Worm (Caenorhabditis elegans) whole organism, L2 larva: ENCODE data around the gene cutl-28.

Source experiments
- C34F6.9 ChIP-seq: fragments of 150-350 bp; optimal IDR thresholded peaks from 2 replicates; lab custom pipeline; 2014; ENCODE audit warnings: missing biosample characterization, missing genetic modification characterization
- F13H6.1 ChIP-seq: sonication (generic microtip); optimal IDR thresholded peaks from 2 replicates; lab custom pipeline; 2016; ENCODE audit warnings: missing genetic modification characterization, missing compliant biosample characterization
- R02D3.7 ChIP-seq: fragments of 150-350 bp; optimal IDR thresholded peaks from 2 replicates; lab custom pipeline; 2014; ENCODE audit warnings: missing biosample characterization, missing genetic modification characterization
- Y55F3AM.14 ChIP-seq: fragments of 200-800 bp; sonication (Bioruptor generic); optimal IDR thresholded peaks from 2 replicates; lab custom pipeline; 2018; ENCODE audit warnings: mild to moderate bottlenecking, missing genetic modification characterization, missing compliant biosample characterization
- ZK546.5 ChIP-seq: sonication (generic microtip); optimal IDR thresholded peaks from 2 replicates; lab custom pipeline; 2017; ENCODE audit warnings: missing biosample characterization, missing genetic modification characterization
- aly-2 ChIP-seq: fragments of 150-350 bp; optimal IDR thresholded peaks from 2 replicates; lab custom pipeline; 2014; ENCODE audit warnings: missing biosample characterization, missing genetic modification characterization
- ama-1 ChIP-seq: fragments of 150-350 bp; optimal IDR thresholded peaks from 2 replicates; lab custom pipeline; 2018; ENCODE audit warnings: inconsistent platforms
- blmp-1 ChIP-seq: sonication (generic microtip); optimal IDR thresholded peaks from 2 replicates; lab custom pipeline; 2017; ENCODE audit warnings: missing genetic modification characterization, mild to moderate bottlenecking, missing compliant biosample characterization, antibody characterized with exemption, moderate library complexity; ENCODE audit not compliant: insufficient read depth
- ceh-16 ChIP-seq: fragments of 150-350 bp; optimal IDR thresholded peaks from 2 replicates; lab custom pipeline; 2014; ENCODE audit warnings: missing biosample characterization, missing genetic modification characterization
- ceh-82 ChIP-seq: fragments of 150-350 bp; optimal IDR thresholded peaks from 2 replicates; lab custom pipeline; 2014; ENCODE audit warnings: missing biosample characterization, missing genetic modification characterization
- dmd-4 ChIP-seq: sonication (generic microtip); optimal IDR thresholded peaks from 2 replicates; lab custom pipeline; 2017; ENCODE audit warnings: missing biosample characterization, missing genetic modification characterization
- elt-3 ChIP-seq: sonication (generic microtip); optimal IDR thresholded peaks from 2 replicates; lab custom pipeline; 2017; ENCODE audit warnings: missing biosample characterization, missing genetic modification characterization
- fos-1 ChIP-seq: fragments of 150-350 bp; optimal IDR thresholded peaks from 2 replicates; lab custom pipeline; 2014; ENCODE audit warnings: missing biosample characterization, missing genetic modification characterization
- gmeb-1 ChIP-seq: fragments of 150-350 bp; optimal IDR thresholded peaks from 2 replicates; lab custom pipeline; 2014; ENCODE audit warnings: missing biosample characterization, missing genetic modification characterization
- lin-11 ChIP-seq: fragments of 150-350 bp; sonication (generic microtip); optimal IDR thresholded peaks from 2 replicates; lab custom pipeline; 2014; ENCODE audit warnings: missing biosample characterization, missing genetic modification characterization, inconsistent platforms, mixed read lengths
- lin-13 ChIP-seq: fragments of 150-350 bp; optimal IDR thresholded peaks from 2 replicates; lab custom pipeline; 2014; ENCODE audit warnings: missing biosample characterization, missing genetic modification reagents, missing genetic modification characterization
- lin-39 ChIP-seq: fragments of 150-350 bp; optimal IDR thresholded peaks from 2 replicates; lab custom pipeline; 2014; ENCODE audit warnings: missing biosample characterization, missing genetic modification reagents, missing genetic modification characterization
- mab-5 ChIP-seq: fragments of 150-350 bp; optimal IDR thresholded peaks from 2 replicates; lab custom pipeline; 2014; ENCODE audit warnings: missing biosample characterization, missing genetic modification characterization
- mbf-1 ChIP-seq: sonication (generic microtip); optimal IDR thresholded peaks from 2 replicates; lab custom pipeline; 2017; ENCODE audit warnings: missing biosample characterization, missing genetic modification characterization
- mdl-1 ChIP-seq, 2 experiments: fragments of 150-350 bp in 1 of 2; sonication (generic microtip) in 1 of 2; optimal IDR thresholded peaks; 2 replicates each; lab custom pipeline; 2017; ENCODE audit warnings: missing biosample characterization in 2 of 2, missing genetic modification characterization in 2 of 2
- nhr-10 ChIP-seq: sonication (generic microtip); optimal IDR thresholded peaks from 2 replicates; lab custom pipeline; 2017; ENCODE audit warnings: missing biosample characterization, missing genetic modification characterization
- nhr-11 ChIP-seq: fragments of 150-350 bp; optimal IDR thresholded peaks from 2 replicates; lab custom pipeline; 2014; ENCODE audit warnings: missing biosample characterization, missing genetic modification characterization
- nhr-129 ChIP-seq: fragments of 150-350 bp; optimal IDR thresholded peaks from 2 replicates; lab custom pipeline; 2014; ENCODE audit warnings: missing biosample characterization, missing genetic modification characterization
- nhr-21 ChIP-seq: fragments of 150-350 bp; optimal IDR thresholded peaks from 2 replicates; lab custom pipeline; 2014; ENCODE audit warnings: missing biosample characterization, missing genetic modification characterization
- nhr-23 ChIP-seq: fragments of 150-350 bp; optimal IDR thresholded peaks from 2 replicates; lab custom pipeline; 2014; ENCODE audit warnings: missing biosample characterization, missing genetic modification reagents, missing genetic modification characterization
- nhr-237 ChIP-seq: fragments of 150-350 bp; optimal IDR thresholded peaks from 2 replicates; lab custom pipeline; 2014; ENCODE audit warnings: missing biosample characterization, missing genetic modification characterization
- nhr-25 ChIP-seq: fragments of 150-350 bp; sonication (generic microtip); optimal IDR thresholded peaks from 3 replicates; lab custom pipeline; 2014; ENCODE audit warnings: missing biosample characterization, missing genetic modification characterization
- nhr-6 ChIP-seq: fragments of 150-350 bp; optimal IDR thresholded peaks from 2 replicates; lab custom pipeline; 2014; ENCODE audit warnings: missing biosample characterization, missing genetic modification characterization
- nhr-77 ChIP-seq: fragments of 150-350 bp; optimal IDR thresholded peaks from 2 replicates; lab custom pipeline; 2014; ENCODE audit warnings: missing biosample characterization, missing genetic modification characterization
- sem-4 ChIP-seq: fragments of 150-350 bp; optimal IDR thresholded peaks from 2 replicates; lab custom pipeline; 2014; ENCODE audit warnings: missing biosample characterization, missing genetic modification reagents, missing genetic modification characterization
- skn-1 ChIP-seq: sonication (generic microtip); optimal IDR thresholded peaks from 2 replicates; lab custom pipeline; 2017; ENCODE audit warnings: missing biosample characterization, missing genetic modification characterization
- sma-9 ChIP-seq, 2 experiments: fragments of 150-350 bp in 1 of 2; sonication (generic microtip) in 1 of 2; optimal IDR thresholded peaks; 2 replicates each; lab custom pipeline; 2014 to 2016; ENCODE audit warnings: missing genetic modification characterization in 2 of 2, mild to moderate bottlenecking in 1 of 2, missing biosample characterization in 1 of 2, missing compliant biosample characterization in 1 of 2, missing genetic modification reagents in 1 of 2, moderate library complexity in 1 of 2
- snpc-4 ChIP-seq: fragments of 150-350 bp; optimal IDR thresholded peaks from 2 replicates; lab custom pipeline; 2014; ENCODE audit warnings: missing biosample characterization, missing genetic modification characterization
- unc-39 ChIP-seq: fragments of 150-350 bp; optimal IDR thresholded peaks from 2 replicates; lab custom pipeline; 2014; ENCODE audit warnings: missing biosample characterization, missing genetic modification characterization
- unc-62 ChIP-seq: fragments of 150-350 bp; optimal IDR thresholded peaks from 2 replicates; lab custom pipeline; 2014; ENCODE audit warnings: missing biosample characterization, missing genetic modification reagents, missing genetic modification characterization
- zag-1 ChIP-seq: fragments of 150-350 bp; optimal IDR thresholded peaks from 2 replicates; lab custom pipeline; 2014; ENCODE audit warnings: missing biosample characterization, missing genetic modification characterization
- ztf-11 ChIP-seq: sonication (generic microtip); optimal IDR thresholded peaks from 2 replicates; lab custom pipeline; 2017; ENCODE audit warnings: missing biosample characterization, missing genetic modification characterization
- ztf-4 ChIP-seq: fragments of 150-350 bp; optimal IDR thresholded peaks from 2 replicates; lab custom pipeline; 2014; ENCODE audit warnings: missing biosample characterization, missing genetic modification characterization

cutl-28 gene

DNA sequence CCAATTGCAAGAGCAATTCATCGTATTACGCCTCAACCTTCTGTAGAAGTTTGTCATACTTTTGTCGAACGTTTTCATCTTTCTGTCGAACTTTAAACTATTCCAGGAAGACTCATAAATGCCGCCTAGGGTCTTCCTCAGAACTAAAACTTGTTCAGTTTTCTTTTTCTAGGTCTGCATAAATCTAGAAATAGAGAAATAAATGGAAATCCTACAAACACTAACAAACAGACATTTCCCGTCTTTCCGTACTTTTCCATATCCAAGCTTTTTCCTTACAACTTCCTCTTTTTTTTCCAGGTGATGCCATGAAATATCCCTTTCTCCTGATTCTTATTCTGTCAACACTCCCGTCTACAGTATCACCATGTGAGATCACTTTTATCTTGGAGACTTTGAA is at the start of gene cutl-28:
Gene cutl-28 (plus strand): TSS at position 301 of the 400 bp plus-strand sequence.
- TF ChIP-seq mbf-1 (no peak), nhr-10 (tag; lab: Kevin White, UChicago) (no peak), fos-1 (no peak), lin-39 (tag; lab: Kevin White, UChicago) (no peak), ZK546.5 (tag; lab: Kevin White, UChicago) (no peak), aly-2 (tag; lab: Kevin White, UChicago) (no peak), snpc-4 (tag; lab: Kevin White, UChicago) (no peak), lin-13 (GFP tag; lab: Kevin White, UChicago) (no peak), ceh-82 (tag; lab: Kevin White, UChicago) (no peak), nhr-25 (tag; lab: Kevin White, UChicago) (no peak), mdl-1 (tag; optimal IDR thresholded peaks at IDR 0.05; lab: Kevin White, UChicago) (no peak), F13H6.1 (tag; lab: Kevin White, UChicago) (no peak)

DNA sequence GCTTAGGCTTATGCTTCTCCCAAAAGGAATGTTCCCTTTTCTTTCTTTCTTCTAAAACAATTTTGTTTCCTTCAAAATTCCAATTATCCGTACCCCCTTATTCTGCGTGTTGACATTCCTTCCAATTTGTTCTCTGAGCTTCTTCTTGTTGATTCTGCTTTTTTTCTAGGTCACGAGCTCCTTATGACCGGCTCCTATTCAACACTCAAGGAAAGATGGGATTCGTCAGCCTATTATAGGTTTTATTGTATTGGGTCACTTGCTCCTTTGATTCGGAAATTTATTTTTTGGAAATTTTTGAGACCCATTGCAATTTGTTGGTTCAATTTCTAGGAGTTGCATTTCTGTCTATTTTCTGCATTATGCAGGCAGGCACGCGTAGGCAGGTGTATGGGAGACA is 45.1 kb upstream of the cutl-28 start:
- TF ChIP-seq C34F6.9 (tag; lab: Kevin White, UChicago) (no peak), sem-4 (tag; lab: Kevin White, UChicago) (no peak), ztf-4 (no peak), ceh-16 (tag; lab: Kevin White, UChicago) (no peak), nhr-10 (tag; lab: Kevin White, UChicago) (no peak), nhr-21 (tag; lab: Kevin White, UChicago) (no peak), nhr-237 (tag; lab: Kevin White, UChicago) (no peak), skn-1 (tag; lab: Kevin White, UChicago) (no peak), zag-1 (tag; lab: Kevin White, UChicago) (no peak), unc-39 (tag; lab: Kevin White, UChicago) (no peak), nhr-129 (tag; lab: Kevin White, UChicago) (no peak), Y55F3AM.14 (GFP tag; lab: Kevin White, UChicago) (no peak), nhr-6 (tag; lab: Kevin White, UChicago) (no peak), blmp-1 (no peak), R02D3.7 (tag; lab: Kevin White, UChicago) (no peak), unc-62 (GFP tag; lab: Kevin White, UChicago) (no peak), F13H6.1 (tag; lab: Kevin White, UChicago) (no peak), mbf-1 (no peak), nhr-11 (tag; lab: Kevin White, UChicago) (no peak), aly-2 (tag; lab: Kevin White, UChicago) (no peak)

DNA sequence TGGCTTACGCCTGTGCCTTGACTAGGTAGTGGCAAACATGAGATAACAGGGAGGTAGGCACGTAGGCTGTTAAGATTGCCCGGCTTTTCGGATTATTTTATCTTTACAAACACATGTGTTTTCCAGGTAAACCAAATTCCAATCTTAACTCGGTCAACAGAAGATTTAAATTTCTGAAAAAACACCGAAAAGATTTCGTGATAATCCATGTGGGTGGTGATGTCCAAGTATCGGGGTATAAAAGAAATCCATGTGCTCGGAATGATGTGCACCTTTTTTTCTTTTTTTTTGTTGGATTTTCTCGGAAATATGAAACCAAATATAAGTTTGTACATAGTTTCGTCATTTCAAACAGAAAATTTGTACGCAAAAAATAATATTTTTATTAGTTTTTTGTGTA is 40.8 kb upstream of the cutl-28 start:
- TF ChIP-seq nhr-11 (tag; lab: Kevin White, UChicago) (no peak), dmd-4 (tag; lab: Kevin White, UChicago) (no peak), mab-5 (no peak), elt-3 (no peak), sma-9 (GFP tag; optimal IDR thresholded peaks at IDR 0.05; lab: Kevin White, UChicago) (no peak), sma-9 (tag; optimal IDR thresholded peaks at IDR 0.05; lab: Kevin White, UChicago) (no peak), C34F6.9 (tag; lab: Kevin White, UChicago) (no peak), fos-1 (no peak)
- TF ChIP-seq, all 48 proteins: peak for 0

ce11 chrIV:648362-648761 is 35.9 kb upstream of the cutl-28 start:
- TF ChIP-seq zag-1 (tag; lab: Kevin White, UChicago) (no peak), dmd-4 (tag; lab: Kevin White, UChicago) (no peak), ztf-11 (no peak), nhr-77 (tag; lab: Kevin White, UChicago) (no peak), ama-1 (lab: Kevin White, UChicago) (no peak)
- TF ChIP-seq, all 48 proteins: peak for 0

DNA sequence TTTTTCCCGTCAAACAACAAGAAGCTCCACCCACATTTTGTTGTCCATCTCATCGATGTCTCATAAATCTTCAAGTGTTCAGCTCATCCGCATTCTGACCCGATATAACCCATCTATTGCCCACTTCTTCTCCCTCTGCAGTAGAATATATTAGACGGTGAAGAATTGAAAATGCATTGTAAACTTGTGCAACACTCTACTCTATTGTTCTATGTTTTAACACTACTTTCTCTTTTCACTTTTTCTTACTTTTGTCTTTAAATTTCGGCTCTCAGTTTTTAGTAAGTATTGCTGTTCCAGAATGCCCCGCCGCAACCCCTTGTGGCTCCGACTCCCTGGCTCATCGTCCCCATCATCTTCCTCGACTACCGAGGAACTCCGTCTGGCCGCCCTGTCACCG is 34.9 kb upstream of the cutl-28 start, which contains the start of gene K11H12.9:
Gene K11H12.9 (plus strand): TSS at position 301 of the 400 bp plus-strand sequence.
- TF ChIP-seq lin-13 (GFP tag; lab: Kevin White, UChicago) (no peak), nhr-23 (tag; lab: Kevin White, UChicago) (no peak), lin-11 (tag; lab: Kevin White, UChicago) (no peak), mdl-1 (tag; optimal IDR thresholded peaks at IDR 0.05; lab: Kevin White, UChicago) (no peak), gmeb-1 (tag; lab: Kevin White, UChicago) (no peak), C34F6.9 (tag; lab: Kevin White, UChicago) (no peak), F13H6.1 (tag; lab: Kevin White, UChicago) (no peak), ztf-4 (no peak), ZK546.5 (tag; lab: Kevin White, UChicago) (no peak), nhr-10 (tag; lab: Kevin White, UChicago) (no peak)
